Worm (Caenorhabditis elegans) whole organism, L3 larva: ENCODE data around the gene col-181.
A peak's percentile ranks its signal among the peaks of the same experiment; 100 is the strongest.

ENCODE experiments used
- ZK546.5 ChIP-seq: sonication (generic microtip); optimal IDR thresholded peaks from 2 replicates; lab custom pipeline; 2017; ENCODE audit warnings: missing biosample characterization, missing genetic modification characterization
- ceh-28 ChIP-seq: fragments of 150-350 bp; optimal IDR thresholded peaks from 2 replicates; lab custom pipeline; 2014; ENCODE audit warnings: missing biosample characterization, missing genetic modification reagents, missing genetic modification characterization
- ceh-82 ChIP-seq: fragments of 150-350 bp; optimal IDR thresholded peaks from 2 replicates; lab custom pipeline; 2014; ENCODE audit warnings: missing biosample characterization, missing genetic modification characterization
- daf-12 ChIP-seq: fragments of 150-350 bp; optimal IDR thresholded peaks from 2 replicates; lab custom pipeline; 2014; ENCODE audit warnings: missing biosample characterization, missing genetic modification reagents, missing genetic modification characterization
- egl-5 ChIP-seq: fragments of 150-350 bp; optimal IDR thresholded peaks from 2 replicates; lab custom pipeline; 2017; ENCODE audit warnings: missing biosample characterization, missing genetic modification reagents, missing genetic modification characterization, inconsistent platforms
- elt-1 ChIP-seq: fragments of 150-350 bp; optimal IDR thresholded peaks from 2 replicates; lab custom pipeline; 2014; ENCODE audit warnings: missing biosample characterization, missing genetic modification characterization
- elt-3 ChIP-seq, 3 experiments: fragments of 150-350 bp in 1 of 3; sonication (generic microtip) in 2 of 3; optimal IDR thresholded peaks; 2 replicates in 2 of 3; 4 replicates in 1 of 3; lab custom pipeline; 2014 to 2017; ENCODE audit warnings: missing biosample characterization in 3 of 3, missing genetic modification characterization in 3 of 3
- fkh-10 ChIP-seq: sonication (generic microtip); optimal IDR thresholded peaks from 2 replicates; lab custom pipeline; 2017; ENCODE audit warnings: missing biosample characterization, missing genetic modification reagents, missing genetic modification characterization
- fkh-2 ChIP-seq: fragments of 150-350 bp; optimal IDR thresholded peaks from 2 replicates; lab custom pipeline; 2014; ENCODE audit warnings: missing biosample characterization, missing genetic modification reagents, missing genetic modification characterization
- fos-1 ChIP-seq: fragments of 150-350 bp; optimal IDR thresholded peaks from 2 replicates; lab custom pipeline; 2014; ENCODE audit warnings: missing biosample characterization, missing genetic modification characterization
- hmg-11 ChIP-seq: sonication (generic microtip); optimal IDR thresholded peaks from 2 replicates; lab custom pipeline; 2016; ENCODE audit warnings: missing genetic modification characterization, missing compliant biosample characterization
- lin-15B ChIP-seq: fragments of 150-350 bp; optimal IDR thresholded peaks from 2 replicates; lab custom pipeline; 2014; ENCODE audit warnings: missing biosample characterization, missing genetic modification characterization
- lin-39 ChIP-seq: fragments of 150-350 bp; optimal IDR thresholded peaks from 2 replicates; lab custom pipeline; 2018; ENCODE audit warnings: missing biosample characterization, missing genetic modification reagents, missing genetic modification characterization
- lsy-12 ChIP-seq: sonication (generic microtip); optimal IDR thresholded peaks from 2 replicates; lab custom pipeline; 2016; ENCODE audit warnings: mild to moderate bottlenecking, missing genetic modification characterization, missing compliant biosample characterization
- mdl-1 ChIP-seq: fragments of 150-350 bp; optimal IDR thresholded peaks from 2 replicates; lab custom pipeline; 2014; ENCODE audit warnings: missing biosample characterization, missing genetic modification characterization
- mml-1 ChIP-seq: fragments of 150-350 bp; sonication (generic microtip); optimal IDR thresholded peaks from 3 replicates; lab custom pipeline; 2014; ENCODE audit warnings: missing biosample characterization, missing genetic modification characterization
- nfya-1 ChIP-seq: sonication (generic microtip); optimal IDR thresholded peaks from 2 replicates; lab custom pipeline; 2017; ENCODE audit warnings: missing genetic modification characterization, mild to moderate bottlenecking, missing compliant biosample characterization, antibody characterized with exemption, moderate library complexity; ENCODE audit not compliant: insufficient read depth
- nhr-11 ChIP-seq: fragments of 150-350 bp; optimal IDR thresholded peaks from 2 replicates; lab custom pipeline; 2014; ENCODE audit warnings: missing biosample characterization, missing genetic modification characterization
- nhr-23 ChIP-seq: fragments of 150-350 bp; optimal IDR thresholded peaks from 2 replicates; lab custom pipeline; 2014; ENCODE audit warnings: missing biosample characterization, missing genetic modification reagents, missing genetic modification characterization
- nhr-237 ChIP-seq: fragments of 150-350 bp; optimal IDR thresholded peaks from 2 replicates; lab custom pipeline; 2014; ENCODE audit warnings: missing biosample characterization, missing genetic modification characterization
- nhr-25 ChIP-seq: sonication (generic microtip); optimal IDR thresholded peaks from 2 replicates; lab custom pipeline; 2017; ENCODE audit warnings: missing biosample characterization, missing genetic modification characterization
- nhr-43 ChIP-seq: sonication (generic microtip); optimal IDR thresholded peaks from 2 replicates; lab custom pipeline; 2016; ENCODE audit warnings: mild to moderate bottlenecking, missing genetic modification characterization, missing compliant biosample characterization; ENCODE audit not compliant: poor library complexity, severe bottlenecking
- nhr-67 ChIP-seq: fragments of 150-350 bp; optimal IDR thresholded peaks from 2 replicates; lab custom pipeline; 2014; ENCODE audit warnings: missing biosample characterization, missing genetic modification characterization
- pqm-1 ChIP-seq: fragments of 150-350 bp; optimal IDR thresholded peaks from 2 replicates; lab custom pipeline; 2017; ENCODE audit warnings: missing biosample characterization, missing genetic modification characterization, inconsistent platforms
- skn-1 ChIP-seq: fragments of 150-350 bp; optimal IDR thresholded peaks from 2 replicates; lab custom pipeline; 2014; ENCODE audit warnings: missing biosample characterization, missing genetic modification characterization
- tbx-2 ChIP-seq: sonication (generic microtip); optimal IDR thresholded peaks from 2 replicates; lab custom pipeline; 2016; ENCODE audit warnings: mild to moderate bottlenecking, missing genetic modification characterization, missing compliant biosample characterization
- unc-39 ChIP-seq: sonication (generic microtip); optimal IDR thresholded peaks from 4 replicates; lab custom pipeline; 2017; ENCODE audit warnings: missing biosample characterization, missing genetic modification characterization
- unc-62 ChIP-seq: fragments of 150-350 bp; sonication (generic microtip); optimal IDR thresholded peaks from 4 replicates; lab custom pipeline; 2014; ENCODE audit warnings: missing biosample characterization, missing genetic modification reagents, missing genetic modification characterization
- zag-1 ChIP-seq: fragments of 150-350 bp; optimal IDR thresholded peaks from 2 replicates; lab custom pipeline; 2014; ENCODE audit warnings: missing biosample characterization, missing genetic modification characterization
- ztf-11 ChIP-seq: fragments of 150-350 bp; optimal IDR thresholded peaks from 2 replicates; lab custom pipeline; 2014; ENCODE audit warnings: missing biosample characterization, missing genetic modification characterization
- ztf-4 ChIP-seq: fragments of 150-350 bp; optimal IDR thresholded peaks from 2 replicates; lab custom pipeline; 2014; ENCODE audit warnings: missing biosample characterization, missing genetic modification characterization

Gene col-181

DNA sequence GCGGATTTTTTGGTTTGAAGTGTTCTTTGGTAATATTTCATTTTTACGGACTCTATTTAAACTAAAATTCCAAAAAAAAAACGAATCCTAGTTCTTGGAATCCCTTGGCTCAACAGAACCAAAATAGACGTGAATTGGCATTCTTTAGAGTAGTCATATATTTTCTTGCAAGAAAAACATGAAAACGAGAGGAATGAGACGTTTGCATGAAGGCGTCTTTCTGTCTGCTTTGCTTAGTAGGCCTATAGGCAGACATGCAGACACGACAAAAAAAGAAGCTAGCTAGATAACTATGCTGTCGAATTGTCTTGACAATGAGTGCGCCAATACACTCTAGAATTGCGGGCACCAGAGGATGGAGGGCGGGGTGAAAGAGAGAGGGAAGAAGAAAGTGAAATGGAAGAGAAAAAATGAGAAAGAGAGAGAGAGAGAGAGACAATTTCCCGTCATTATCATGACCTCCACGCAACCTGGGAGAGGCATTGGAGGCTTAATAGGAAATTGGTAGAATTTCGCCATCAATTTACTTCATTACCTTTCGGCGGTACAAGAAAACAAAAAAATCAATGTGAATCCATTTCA lies 24.1 kb upstream of the col-181 start:
- TF ChIP-seq fkh-10 (GFP tag; lab: Kevin White, UChicago) = no peak
- TF ChIP-seq nhr-25 (tag; lab: Kevin White, UChicago) = peak; percentile 71
- peak; percentile 24 for TF ChIP-seq nhr-23 (tag; lab: Kevin White, UChicago)
- no peak for TF ChIP-seq ztf-11 (tag; lab: Kevin White, UChicago)
- TF ChIP-seq nhr-237 (tag; lab: Kevin White, UChicago) = no peak
- peak; percentile 43 for TF ChIP-seq nfya-1 (tag; lab: Kevin White, UChicago)

DNA sequence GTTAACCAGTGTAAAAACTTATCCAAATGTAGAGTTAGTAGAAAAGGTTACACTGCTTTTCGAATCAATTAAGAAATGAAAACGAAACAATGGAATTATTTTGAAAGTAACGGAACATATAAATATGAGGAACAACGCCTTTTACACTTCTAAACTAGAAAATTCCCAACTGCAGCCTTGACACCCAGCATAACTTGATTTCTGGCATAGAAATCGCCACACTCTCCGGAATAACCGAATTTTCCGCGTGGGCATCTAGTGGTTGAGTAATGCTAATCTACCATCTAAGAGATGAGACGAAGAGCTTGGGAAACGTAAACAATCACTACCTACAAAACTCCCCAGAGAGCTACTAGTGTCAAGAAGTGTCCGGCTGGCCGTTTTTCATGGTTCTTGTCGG lies 23.5 kb upstream of the col-181 start:
- TF ChIP-seq nhr-23 (tag; lab: Kevin White, UChicago) (no peak), elt-1 (tag; lab: Kevin White, UChicago) (peak; percentile 66)
- TF ChIP-seq, all 47 proteins: peak for 1

DNA sequence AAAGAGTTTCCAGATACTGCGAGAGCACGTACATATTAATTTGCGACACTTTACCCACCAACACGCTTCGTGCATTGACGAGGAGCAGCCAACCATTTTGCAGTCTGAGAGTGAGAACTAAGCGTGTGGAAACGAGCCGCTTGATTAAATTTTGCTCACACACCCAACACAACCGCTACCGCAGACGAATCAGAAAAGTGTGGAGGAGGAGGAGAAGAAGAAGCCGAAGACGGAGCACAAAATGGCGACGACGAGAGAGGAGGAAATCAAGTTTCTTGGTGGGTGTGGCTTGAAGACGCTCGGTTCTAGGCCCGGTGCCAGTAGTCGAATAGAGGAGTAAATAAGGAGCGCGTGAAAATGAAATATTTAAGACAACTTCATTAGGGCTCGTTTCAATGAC lies 21.9 kb upstream of the col-181 start:
- TF ChIP-seq egl-5 (tag; lab: Kevin White, UChicago) (no peak), lsy-12 (tag; lab: Kevin White, UChicago) (no peak), fkh-10 (GFP tag; lab: Kevin White, UChicago) (peak; percentile 78), skn-1 (tag; lab: Kevin White, UChicago) (no peak), elt-3 (tag; optimal IDR thresholded peaks at IDR 0.05; lab: Kevin White, UChicago) (no peak), mdl-1 (tag; lab: Kevin White, UChicago) (no peak), nhr-67 (tag; lab: Kevin White, UChicago) (no peak), ZK546.5 (tag; lab: Kevin White, UChicago) (no peak), nfya-1 (tag; lab: Kevin White, UChicago) (peak; percentile 25), unc-62 (GFP tag; lab: Kevin White, UChicago) (no peak)

DNA sequence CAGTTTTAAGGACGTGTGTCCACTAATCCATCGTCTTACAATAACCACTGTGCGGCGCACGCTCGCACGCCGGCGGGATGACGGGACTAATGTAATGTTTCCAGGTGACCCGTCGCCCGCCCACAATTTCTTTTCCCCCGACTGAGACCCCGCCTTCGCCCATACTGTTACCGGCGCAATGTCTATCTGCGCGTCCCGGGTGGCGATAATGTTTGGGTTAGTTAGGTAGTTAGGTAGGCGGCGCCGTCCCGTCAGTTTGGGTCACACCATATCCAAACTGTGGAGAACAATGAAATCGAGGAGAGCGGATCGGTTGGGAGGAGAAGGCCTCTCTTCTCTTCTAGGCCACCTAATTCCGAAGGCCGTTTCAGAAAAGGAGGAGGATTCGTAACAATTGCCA lies 18.4 kb upstream of the col-181 start:
- TF ChIP-seq mml-1 (tag; lab: Kevin White, UChicago) = no peak
- no peak for TF ChIP-seq daf-12 (tag; lab: Kevin White, UChicago)
- TF ChIP-seq fkh-2 (tag; lab: Kevin White, UChicago) = no peak
- TF ChIP-seq unc-62 (GFP tag; lab: Kevin White, UChicago) = no peak
- no peak for TF ChIP-seq ceh-28 (tag; lab: Kevin White, UChicago)
- TF ChIP-seq nfya-1 (tag; lab: Kevin White, UChicago) = no peak
- TF ChIP-seq unc-39 = no peak
- TF ChIP-seq nhr-23 (tag; lab: Kevin White, UChicago) = no peak
- no peak for TF ChIP-seq nhr-237 (tag; lab: Kevin White, UChicago)
- TF ChIP-seq, all 47 proteins: peak for 0

DNA sequence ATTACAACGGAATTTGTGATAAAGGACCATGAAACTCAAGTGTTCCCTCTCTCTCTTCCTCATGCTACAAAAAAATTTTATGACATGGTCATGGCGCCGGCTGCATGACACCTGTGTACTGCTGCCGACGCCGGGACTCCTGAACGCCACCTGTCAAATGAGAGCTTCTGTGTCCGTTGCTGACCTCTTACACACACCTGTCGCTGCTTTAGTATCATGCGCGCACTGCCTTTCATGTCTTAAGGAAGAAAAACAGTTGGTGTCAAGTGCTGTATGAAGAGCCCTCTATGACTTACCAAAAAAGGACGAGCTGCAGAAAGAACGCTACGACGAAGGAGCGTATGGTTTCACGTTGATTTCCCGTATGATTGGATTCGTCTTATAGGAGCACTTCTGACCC lies 12.1 kb upstream of the col-181 start:
- no peak for TF ChIP-seq ztf-4
- TF ChIP-seq nhr-23 (tag; lab: Kevin White, UChicago) = no peak
- no peak for TF ChIP-seq zag-1
- TF ChIP-seq pqm-1 = no peak
- TF ChIP-seq egl-5 (tag; lab: Kevin White, UChicago) = no peak
- no peak for TF ChIP-seq hmg-11
- TF ChIP-seq mdl-1 (tag; lab: Kevin White, UChicago) = no peak
- TF ChIP-seq ceh-82 (tag; lab: Kevin White, UChicago) = no peak
- no peak for TF ChIP-seq ztf-11 (tag; lab: Kevin White, UChicago)
- TF ChIP-seq lin-39 (tag; lab: Kevin White, UChicago) = no peak
- TF ChIP-seq nhr-11 = no peak
- TF ChIP-seq nfya-1 (tag; lab: Kevin White, UChicago) = no peak
- no peak for TF ChIP-seq nhr-43 (tag; lab: Kevin White, UChicago)
- no peak for TF ChIP-seq lin-15B (tag; lab: Kevin White, UChicago)
- TF ChIP-seq fos-1 (tag; lab: Kevin White, UChicago) = no peak
- no peak for TF ChIP-seq daf-12 (tag; lab: Kevin White, UChicago)
- TF ChIP-seq tbx-2 (tag; lab: Kevin White, UChicago) = no peak
